Worm (Caenorhabditis elegans) whole organism, mixed stage, embryonic: ENCODE results near the gene ctsa-3.2.

ENCODE experiments used
- flh-1 ChIP-seq: fragments of 200-800 bp; sonication (Bioruptor generic); optimal IDR thresholded peaks from 2 replicates; lab custom pipeline; 2018; ENCODE audit warnings: mild to moderate bottlenecking, missing genetic modification characterization, moderate library complexity, missing compliant biosample characterization
- sem-2 ChIP-seq: fragments of 200-800 bp; sonication (Bioruptor generic); optimal IDR thresholded peaks from 2 replicates; lab custom pipeline; 2018; ENCODE audit warnings: mild to moderate bottlenecking, missing genetic modification characterization, missing compliant biosample characterization
- tbx-8 ChIP-seq: fragments of 200-800 bp; sonication (Bioruptor generic); optimal IDR thresholded peaks from 2 replicates; lab custom pipeline; 2018; ENCODE audit warnings: mild to moderate bottlenecking, missing genetic modification characterization, moderate library complexity, missing compliant biosample characterization

DNA sequence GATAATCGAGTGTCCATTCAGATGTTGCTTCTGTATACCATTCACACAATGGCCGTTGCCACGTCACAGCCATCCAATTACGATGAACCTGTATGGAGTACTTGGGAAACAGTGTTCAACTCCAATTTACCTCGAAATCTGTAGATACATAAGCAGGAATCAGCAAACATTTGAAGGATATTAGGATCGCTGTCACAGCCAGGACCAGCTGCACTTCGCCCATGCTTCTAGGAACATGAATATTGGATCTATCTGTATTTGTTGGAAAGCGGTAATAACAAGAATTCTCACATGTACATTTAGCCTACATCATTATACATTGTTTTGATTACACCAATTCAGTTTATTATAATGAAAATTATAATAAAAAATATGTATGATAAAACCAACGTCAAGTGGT, 11.2 kb downstream of the ctsa-3.2 start, which contains the start of gene algn-8:
- TF ChIP-seq flh-1 (GFP tag; lab: Kevin White, UChicago) = no peak
- TF ChIP-seq tbx-8 (GFP tag; lab: Kevin White, UChicago) = no peak
- TF ChIP-seq sem-2 (GFP tag; lab: Kevin White, UChicago) = no peak
